Worm (Caenorhabditis elegans) whole organism, L1 larva: Measurements from ENCODE around the gene T03E6.8.

Experiments
- Y116A8C.19 ChIP-seq: sonication (generic microtip); optimal IDR thresholded peaks from 2 replicates; lab custom pipeline; 2016; ENCODE audit warnings: missing compliant biosample characterization, missing genetic modification characterization, borderline replicate concordance
- alr-1 ChIP-seq: fragments of 200-800 bp; sonication (Bioruptor generic); optimal IDR thresholded peaks from 2 replicates; lab custom pipeline; 2018; ENCODE audit warnings: borderline replicate concordance, mild to moderate bottlenecking, missing genetic modification characterization, missing compliant biosample characterization
- ama-1 ChIP-seq: fragments of 150-350 bp; optimal IDR thresholded peaks from 2 replicates; lab custom pipeline; 2014
- blmp-1 ChIP-seq: fragments of 150-350 bp; optimal IDR thresholded peaks from 2 replicates; lab custom pipeline; 2014; ENCODE audit warnings: missing biosample characterization, missing genetic modification characterization
- ceh-82 ChIP-seq, 3 experiments: fragments of 150-350 bp in 1 of 3; sonication (generic microtip) in 2 of 3; optimal IDR thresholded peaks; 2 replicates each; lab custom pipeline; 2014 to 2017; ENCODE audit warnings: missing biosample characterization in 3 of 3, missing genetic modification characterization in 3 of 3
- ces-1 ChIP-seq: fragments of 150-350 bp; optimal IDR thresholded peaks from 2 replicates; lab custom pipeline; 2014; ENCODE audit warnings: missing biosample characterization, missing genetic modification reagents, missing genetic modification characterization
- dpl-1 ChIP-seq, 3 experiments: fragments of 150-350 bp in 2 of 3; sonication (generic microtip) in 1 of 3; optimal IDR thresholded peaks; 2 replicates each; lab custom pipeline; 2014 to 2017; ENCODE audit warnings: missing biosample characterization in 3 of 3, missing genetic modification characterization in 3 of 3, missing genetic modification reagents in 3 of 3
- dsc-1 ChIP-seq: sonication (generic microtip); optimal IDR thresholded peaks from 2 replicates; lab custom pipeline; 2016; ENCODE audit warnings: mild to moderate bottlenecking, missing genetic modification characterization, missing compliant biosample characterization
- efl-1 ChIP-seq, 4 experiments: fragments of 150-350 bp; optimal IDR thresholded peaks in 3 of 4; peaks in 1 of 4; 1 replicate in 1 of 4; 2 replicates in 3 of 4; lab custom pipeline; 2014; ENCODE audit warnings: missing biosample characterization in 2 of 4, missing genetic modification characterization in 2 of 4, missing genetic modification reagents in 2 of 4
- elt-2 ChIP-seq: sonication (generic microtip); optimal IDR thresholded peaks from 2 replicates; lab custom pipeline; 2016; ENCODE audit warnings: missing genetic modification characterization, mild to moderate bottlenecking, inconsistent platforms, missing compliant biosample characterization, missing genetic modification reagents
- fkh-10 ChIP-seq: sonication (generic microtip); optimal IDR thresholded peaks from 2 replicates; lab custom pipeline; 2017; ENCODE audit warnings: missing biosample characterization, missing genetic modification reagents, missing genetic modification characterization
- hlh-4 ChIP-seq: sonication (generic microtip); optimal IDR thresholded peaks from 2 replicates; lab custom pipeline; 2016; ENCODE audit warnings: mild to moderate bottlenecking, missing genetic modification characterization, missing compliant biosample characterization
- isw-1 ChIP-seq: fragments of 200-800 bp; sonication (Bioruptor generic); IDR thresholded peaks from 2 replicates; pipeline ENCODE4 v1.3.6; 2022; ENCODE audit warnings: missing genetic modification characterization, missing compliant biosample characterization
- jun-1 ChIP-seq: fragments of 150-350 bp; optimal IDR thresholded peaks from 2 replicates; lab custom pipeline; 2014; ENCODE audit warnings: missing biosample characterization, missing genetic modification reagents, missing genetic modification characterization
- lin-14 ChIP-seq: fragments of 200-800 bp; sonication (Bioruptor generic); optimal IDR thresholded peaks from 2 replicates; lab custom pipeline; 2018; ENCODE audit warnings: mild to moderate bottlenecking, missing genetic modification characterization, moderate library complexity, missing compliant biosample characterization
- lin-35 ChIP-seq, 2 experiments: fragments of 150-350 bp; optimal IDR thresholded peaks; 2 replicates each; lab custom pipeline; 2014; ENCODE audit warnings: missing biosample characterization in 2 of 2, missing genetic modification characterization in 2 of 2, missing genetic modification reagents in 2 of 2
- lsy-2 ChIP-seq, 2 experiments: fragments of 150-350 bp; optimal IDR thresholded peaks; 2 replicates each; lab custom pipeline; 2014; ENCODE audit warnings: missing biosample characterization in 2 of 2, missing genetic modification characterization in 2 of 2
- mab-9 ChIP-seq: fragments of 200-800 bp; sonication (Bioruptor generic); IDR thresholded peaks from 2 replicates; pipeline ENCODE4 v1.3.6; 2022; ENCODE audit warnings: missing genetic modification reagents, missing genetic modification characterization, missing compliant biosample characterization
- mdl-1 ChIP-seq, 2 experiments: fragments of 150-350 bp; optimal IDR thresholded peaks; 2 replicates each; lab custom pipeline; 2014 to 2017; ENCODE audit warnings: missing biosample characterization in 2 of 2, missing genetic modification characterization in 2 of 2, inconsistent platforms in 1 of 2
- mef-2 ChIP-seq: fragments of 150-350 bp; optimal IDR thresholded peaks from 2 replicates; lab custom pipeline; 2014; ENCODE audit warnings: missing biosample characterization, missing genetic modification characterization
- nhr-11 ChIP-seq: fragments of 150-350 bp; optimal IDR thresholded peaks from 2 replicates; lab custom pipeline; 2014; ENCODE audit warnings: missing biosample characterization, missing genetic modification characterization
- nhr-12 ChIP-seq: sonication (generic microtip); optimal IDR thresholded peaks from 2 replicates; lab custom pipeline; 2017; ENCODE audit warnings: missing biosample characterization, missing genetic modification characterization
- nhr-19 ChIP-seq: fragments of 200-800 bp; sonication (Bioruptor generic); conservative IDR thresholded peaks from 2 replicates; pipeline ENCODE4 v1.3.6; 2022; ENCODE audit warnings: missing genetic modification characterization, missing compliant biosample characterization
- nhr-77 ChIP-seq: fragments of 150-350 bp; optimal IDR thresholded peaks from 2 replicates; lab custom pipeline; 2014; ENCODE audit warnings: missing biosample characterization, missing genetic modification characterization
- nhr-84 ChIP-seq: sonication (generic microtip); optimal IDR thresholded peaks from 2 replicates; lab custom pipeline; 2017; ENCODE audit warnings: missing biosample characterization, missing genetic modification characterization
- rnt-1 ChIP-seq: sonication (generic microtip); optimal IDR thresholded peaks from 2 replicates; lab custom pipeline; 2016; ENCODE audit warnings: mild to moderate bottlenecking, missing genetic modification characterization, moderate library complexity, missing compliant biosample characterization
- snpc-4 ChIP-seq: fragments of 150-350 bp; optimal IDR thresholded peaks from 2 replicates; lab custom pipeline; 2014; ENCODE audit warnings: missing biosample characterization, missing genetic modification characterization
- sptf-1 ChIP-seq: fragments of 150-350 bp; optimal IDR thresholded peaks from 2 replicates; lab custom pipeline; 2014; ENCODE audit warnings: missing biosample characterization, missing genetic modification characterization
- sup-37 ChIP-seq: fragments of 200-800 bp; sonication (Bioruptor generic); optimal IDR thresholded peaks from 2 replicates; lab custom pipeline; 2018; ENCODE audit warnings: mild to moderate bottlenecking, missing genetic modification characterization, missing compliant biosample characterization
- tbx-2 ChIP-seq: sonication (generic microtip); optimal IDR thresholded peaks from 2 replicates; lab custom pipeline; 2016; ENCODE audit warnings: missing genetic modification characterization, missing compliant biosample characterization
- zip-4 ChIP-seq: fragments of 200-800 bp; sonication (Bioruptor generic); optimal IDR thresholded peaks from 2 replicates; lab custom pipeline; 2018; ENCODE audit warnings: mild to moderate bottlenecking, missing genetic modification characterization, moderate library complexity, missing compliant biosample characterization
- ztf-4 ChIP-seq: fragments of 150-350 bp; optimal IDR thresholded peaks from 2 replicates; lab custom pipeline; 2014; ENCODE audit warnings: missing biosample characterization, missing genetic modification characterization

T03E6.8 gene

DNA sequence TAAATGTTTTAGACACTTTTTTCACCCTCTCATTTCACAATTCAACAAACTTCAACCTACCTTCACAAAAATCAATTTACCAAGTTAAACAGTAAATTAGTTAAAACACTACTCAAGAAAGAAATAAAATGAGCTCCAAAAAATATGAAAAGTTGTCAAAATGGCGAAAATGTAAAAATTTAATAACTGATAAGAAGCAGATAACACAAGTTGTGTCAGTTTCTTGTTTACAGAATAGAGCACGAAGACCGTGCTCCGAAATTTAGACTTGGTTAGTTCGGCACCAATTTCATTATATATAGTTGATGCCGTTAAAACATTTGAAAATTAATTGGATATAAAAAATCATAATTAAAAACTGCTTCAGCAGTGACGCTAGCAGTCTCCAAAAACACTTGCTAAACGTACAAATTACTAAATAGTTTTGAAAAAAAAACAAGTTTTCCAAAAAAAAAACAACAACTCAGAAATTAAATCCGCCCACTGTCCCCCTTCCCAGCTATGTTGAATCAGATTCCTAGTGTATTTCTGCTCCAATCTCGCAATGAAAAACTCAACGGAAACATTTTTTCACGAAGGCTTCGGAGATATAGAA lies 7.9 kb upstream of the T03E6.8 start, which contains the start of gene srw-54:
Gene srw-54, plus strand, starts transcription at position 545 of the 595 bp plus-strand sequence.
- TF ChIP-seq dpl-1 (GFP tag; optimal IDR thresholded peaks at IDR 0.05; lab: Kevin White, UChicago) = no peak
- no peak for TF ChIP-seq ama-1
- TF ChIP-seq isw-1 (GFP tag; lab: Robert Waterston, UW) = no peak
- no peak for TF ChIP-seq ceh-82 (tag; optimal IDR thresholded peaks at IDR 0.05; lab: Kevin White, UChicago)
- TF ChIP-seq mdl-1 (tag; optimal IDR thresholded peaks at IDR 0.05; lab: Kevin White, UChicago) = no peak
- no peak for TF ChIP-seq fkh-10
- peak; percentile 57 for TF ChIP-seq elt-2 (tag; lab: Kevin White, UChicago)
- TF ChIP-seq nhr-77 = no peak
- no peak for TF ChIP-seq hlh-4 (tag; lab: Kevin White, UChicago)
- TF ChIP-seq zip-4 (GFP tag; lab: Kevin White, UChicago) = no peak
- no peak for TF ChIP-seq sptf-1
- TF ChIP-seq efl-1 (optimal IDR thresholded peaks at IDR 0.05; lab: Kevin White, UChicago) = no peak
- TF ChIP-seq efl-1 (GFP tag; optimal IDR thresholded peaks at IDR 0.05 in 1 of 2; lab: Kevin White, UChicago) = peak in 1 of 2 experiments; percentile 39
- no peak for TF ChIP-seq nhr-19 (GFP tag; lab: Robert Waterston, UW)
- no peak for TF ChIP-seq mab-9 (GFP tag; lab: Robert Waterston, UW)
- no peak for TF ChIP-seq rnt-1 (tag; lab: Kevin White, UChicago)

- no peak for TF ChIP-seq rnt-1 (tag; lab: Kevin White, UChicago)
- TF ChIP-seq snpc-4 (tag; lab: Kevin White, UChicago) = no peak
- TF ChIP-seq jun-1 = peak; percentile 46
- TF ChIP-seq lin-35 (GFP tag; optimal IDR thresholded peaks at IDR 0.05; lab: Kevin White, UChicago) = peak in 1 of 2 experiments; percentile 4
- no peak for TF ChIP-seq tbx-2 (tag; lab: Kevin White, UChicago)
- TF ChIP-seq elt-2 (tag; lab: Kevin White, UChicago) = peak; percentile 81
- no peak for TF ChIP-seq blmp-1
Measured at ce11 chrV:16610094-16610493, 7.1 kb upstream of the T03E6.8 start.

- no peak for TF ChIP-seq nhr-84
- TF ChIP-seq elt-2 (tag; lab: Kevin White, UChicago) = peak; percentile 73
- peak; percentile 42 for TF ChIP-seq jun-1
- TF ChIP-seq, all 84 proteins: peak for 2
Measured at ce11 chrV:16608478-16608877, 5.5 kb upstream of the T03E6.8 start.

- no peak for TF ChIP-seq ama-1
- TF ChIP-seq mab-9 (GFP tag; lab: Robert Waterston, UW) = no peak
- no peak for TF ChIP-seq lin-35 (GFP tag; optimal IDR thresholded peaks at IDR 0.05; lab: Kevin White, UChicago)
- TF ChIP-seq mef-2 (tag; lab: Kevin White, UChicago) = no peak
- TF ChIP-seq lsy-2 (tag; optimal IDR thresholded peaks at IDR 0.05; lab: Kevin White, UChicago) = no peak
- TF ChIP-seq ces-1 (GFP tag; lab: Kevin White, UChicago) = no peak
- TF ChIP-seq tbx-2 (tag; lab: Kevin White, UChicago) = no peak
- TF ChIP-seq zip-4 (GFP tag; lab: Kevin White, UChicago) = no peak
- TF ChIP-seq snpc-4 (tag; lab: Kevin White, UChicago) = no peak
- TF ChIP-seq alr-1 (tag; lab: Kevin White, UChicago) = no peak
- no peak for TF ChIP-seq sup-37 (GFP tag; lab: Kevin White, UChicago)
Measured at ce11 chrV:16606313-16606712, 3.3 kb upstream of the T03E6.8 start, which contains the start of gene Y32B12C.1. Y32B12C.1 (plus strand) TSS chrV:16606613.

ce11 chrV:16605463-16605862 lies 2.5 kb upstream of the T03E6.8 start:
- TF ChIP-seq ztf-4 (no peak), Y116A8C.19 (tag; lab: Kevin White, UChicago) (no peak), lin-14 (peak; percentile 2), dsc-1 (tag; lab: Kevin White, UChicago) (no peak), efl-1 (optimal IDR thresholded peaks at IDR 0.05; lab: Kevin White, UChicago) (no peak), efl-1 (GFP tag; optimal IDR thresholded peaks at IDR 0.05 in 1 of 2; lab: Kevin White, UChicago) (peak in 1 of 2 experiments; percentile 42), elt-2 (tag; lab: Kevin White, UChicago) (peak; percentile 37), nhr-12 (tag; lab: Kevin White, UChicago) (no peak), nhr-11 (tag; lab: Kevin White, UChicago) (no peak), ama-1 (no peak)
